Worm (Caenorhabditis elegans) whole organism, L2 larva: Measurements from ENCODE around the gene let-858.

Experiments
- C34F6.9 ChIP-seq: fragments of 150-350 bp; optimal IDR thresholded peaks from 2 replicates; lab custom pipeline; 2014; ENCODE audit warnings: missing biosample characterization, missing genetic modification characterization
- F13H6.1 ChIP-seq: sonication (generic microtip); optimal IDR thresholded peaks from 2 replicates; lab custom pipeline; 2016; ENCODE audit warnings: missing genetic modification characterization, missing compliant biosample characterization
- R02D3.7 ChIP-seq: fragments of 150-350 bp; optimal IDR thresholded peaks from 2 replicates; lab custom pipeline; 2014; ENCODE audit warnings: missing biosample characterization, missing genetic modification characterization
- Y55F3AM.14 ChIP-seq: fragments of 200-800 bp; sonication (Bioruptor generic); optimal IDR thresholded peaks from 2 replicates; lab custom pipeline; 2018; ENCODE audit warnings: mild to moderate bottlenecking, missing genetic modification characterization, missing compliant biosample characterization
- ZK546.5 ChIP-seq: sonication (generic microtip); optimal IDR thresholded peaks from 2 replicates; lab custom pipeline; 2017; ENCODE audit warnings: missing biosample characterization, missing genetic modification characterization
- alr-1 ChIP-seq: fragments of 150-350 bp; optimal IDR thresholded peaks from 2 replicates; lab custom pipeline; 2014; ENCODE audit warnings: missing biosample characterization, missing genetic modification characterization
- aly-2 ChIP-seq: fragments of 150-350 bp; optimal IDR thresholded peaks from 2 replicates; lab custom pipeline; 2014; ENCODE audit warnings: missing biosample characterization, missing genetic modification characterization
- ama-1 ChIP-seq: fragments of 150-350 bp; optimal IDR thresholded peaks from 2 replicates; lab custom pipeline; 2018; ENCODE audit warnings: inconsistent platforms
- ceh-16 ChIP-seq: fragments of 150-350 bp; optimal IDR thresholded peaks from 2 replicates; lab custom pipeline; 2014; ENCODE audit warnings: missing biosample characterization, missing genetic modification characterization
- ceh-82 ChIP-seq: fragments of 150-350 bp; optimal IDR thresholded peaks from 2 replicates; lab custom pipeline; 2014; ENCODE audit warnings: missing biosample characterization, missing genetic modification characterization
- crh-2 ChIP-seq: sonication (generic microtip); optimal IDR thresholded peaks from 2 replicates; lab custom pipeline; 2017; ENCODE audit warnings: missing biosample characterization, missing genetic modification characterization
- dmd-4 ChIP-seq: sonication (generic microtip); optimal IDR thresholded peaks from 2 replicates; lab custom pipeline; 2017; ENCODE audit warnings: missing biosample characterization, missing genetic modification characterization
- egl-27 ChIP-seq: sonication (generic microtip); optimal IDR thresholded peaks from 3 replicates; lab custom pipeline; 2017; ENCODE audit warnings: missing biosample characterization, missing genetic modification reagents, missing genetic modification characterization
- elt-1 ChIP-seq: fragments of 150-350 bp; optimal IDR thresholded peaks from 2 replicates; lab custom pipeline; 2014; ENCODE audit warnings: missing biosample characterization, missing genetic modification characterization
- fos-1 ChIP-seq: fragments of 150-350 bp; optimal IDR thresholded peaks from 2 replicates; lab custom pipeline; 2014; ENCODE audit warnings: missing biosample characterization, missing genetic modification characterization
- lin-13 ChIP-seq: fragments of 150-350 bp; optimal IDR thresholded peaks from 2 replicates; lab custom pipeline; 2014; ENCODE audit warnings: missing biosample characterization, missing genetic modification reagents, missing genetic modification characterization
- lin-39 ChIP-seq: fragments of 150-350 bp; optimal IDR thresholded peaks from 2 replicates; lab custom pipeline; 2014; ENCODE audit warnings: missing biosample characterization, missing genetic modification reagents, missing genetic modification characterization
- mab-5 ChIP-seq: fragments of 150-350 bp; optimal IDR thresholded peaks from 2 replicates; lab custom pipeline; 2014; ENCODE audit warnings: missing biosample characterization, missing genetic modification characterization
- mdl-1 ChIP-seq, 2 experiments: fragments of 150-350 bp in 1 of 2; sonication (generic microtip) in 1 of 2; optimal IDR thresholded peaks; 2 replicates each; lab custom pipeline; 2017; ENCODE audit warnings: missing biosample characterization in 2 of 2, missing genetic modification characterization in 2 of 2
- nhr-10 ChIP-seq: sonication (generic microtip); optimal IDR thresholded peaks from 2 replicates; lab custom pipeline; 2017; ENCODE audit warnings: missing biosample characterization, missing genetic modification characterization
- nhr-12 ChIP-seq: fragments of 150-350 bp; optimal IDR thresholded peaks from 2 replicates; lab custom pipeline; 2014; ENCODE audit warnings: missing biosample characterization, missing genetic modification characterization
- nhr-129 ChIP-seq: fragments of 150-350 bp; optimal IDR thresholded peaks from 2 replicates; lab custom pipeline; 2014; ENCODE audit warnings: missing biosample characterization, missing genetic modification characterization
- nhr-237 ChIP-seq: fragments of 150-350 bp; optimal IDR thresholded peaks from 2 replicates; lab custom pipeline; 2014; ENCODE audit warnings: missing biosample characterization, missing genetic modification characterization
- nhr-25 ChIP-seq: fragments of 150-350 bp; sonication (generic microtip); optimal IDR thresholded peaks from 3 replicates; lab custom pipeline; 2014; ENCODE audit warnings: missing biosample characterization, missing genetic modification characterization
- nhr-77 ChIP-seq: fragments of 150-350 bp; optimal IDR thresholded peaks from 2 replicates; lab custom pipeline; 2014; ENCODE audit warnings: missing biosample characterization, missing genetic modification characterization
- peb-1 ChIP-seq: fragments of 150-350 bp; optimal IDR thresholded peaks from 2 replicates; lab custom pipeline; 2014; ENCODE audit warnings: missing biosample characterization, missing genetic modification characterization
- sem-4 ChIP-seq: fragments of 150-350 bp; optimal IDR thresholded peaks from 2 replicates; lab custom pipeline; 2014; ENCODE audit warnings: missing biosample characterization, missing genetic modification reagents, missing genetic modification characterization
- skn-1 ChIP-seq: sonication (generic microtip); optimal IDR thresholded peaks from 2 replicates; lab custom pipeline; 2017; ENCODE audit warnings: missing biosample characterization, missing genetic modification characterization
- sma-3 ChIP-seq: sonication (generic microtip); optimal IDR thresholded peaks from 2 replicates; lab custom pipeline; 2016; ENCODE audit warnings: missing genetic modification reagents, missing genetic modification characterization, missing compliant biosample characterization
- sma-9 ChIP-seq, 2 experiments: fragments of 150-350 bp in 1 of 2; sonication (generic microtip) in 1 of 2; optimal IDR thresholded peaks; 2 replicates each; lab custom pipeline; 2014 to 2016; ENCODE audit warnings: missing genetic modification characterization in 2 of 2, mild to moderate bottlenecking in 1 of 2, missing biosample characterization in 1 of 2, missing compliant biosample characterization in 1 of 2, missing genetic modification reagents in 1 of 2, moderate library complexity in 1 of 2
- snpc-4 ChIP-seq: fragments of 150-350 bp; optimal IDR thresholded peaks from 2 replicates; lab custom pipeline; 2014; ENCODE audit warnings: missing biosample characterization, missing genetic modification characterization
- unc-55 ChIP-seq: fragments of 150-350 bp; sonication (generic microtip); optimal IDR thresholded peaks from 3 replicates; lab custom pipeline; 2014; ENCODE audit warnings: missing biosample characterization, missing genetic modification reagents, missing genetic modification characterization
- unc-62 ChIP-seq: fragments of 150-350 bp; optimal IDR thresholded peaks from 2 replicates; lab custom pipeline; 2014; ENCODE audit warnings: missing biosample characterization, missing genetic modification reagents, missing genetic modification characterization
- zag-1 ChIP-seq: fragments of 150-350 bp; optimal IDR thresholded peaks from 2 replicates; lab custom pipeline; 2014; ENCODE audit warnings: missing biosample characterization, missing genetic modification characterization
- ztf-1 ChIP-seq: fragments of 200-800 bp; sonication (Bioruptor generic); conservative IDR thresholded peaks from 2 replicates; pipeline ENCODE4 v1.3.6; 2022; ENCODE audit warnings: missing genetic modification characterization, missing compliant biosample characterization
- ztf-11 ChIP-seq: sonication (generic microtip); optimal IDR thresholded peaks from 2 replicates; lab custom pipeline; 2017; ENCODE audit warnings: missing biosample characterization, missing genetic modification characterization

Gene let-858

DNA sequence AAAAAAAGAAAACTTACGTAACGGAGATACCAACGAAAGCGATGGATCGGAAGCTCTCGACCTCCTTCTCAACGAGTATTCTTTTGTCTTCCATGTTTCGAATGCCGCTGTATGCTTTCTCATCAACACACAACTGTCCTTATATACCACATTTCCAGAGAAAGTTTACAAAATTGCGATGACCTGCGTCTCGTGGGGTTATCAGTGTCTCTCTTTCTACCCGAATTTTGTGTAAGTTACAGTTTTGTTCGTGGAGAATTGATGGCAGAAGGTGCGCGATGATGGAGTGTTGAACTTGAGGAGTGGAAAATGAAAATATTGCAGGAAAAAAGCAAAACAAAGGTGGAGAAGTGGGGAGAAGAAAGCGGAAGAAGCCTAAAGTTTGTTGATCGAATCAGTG, 8.5 kb upstream of the let-858 start, which contains the start of gene col-81:
Gene col-81, minus strand, starts transcription at position 101 of the 400 bp plus-strand sequence.
- TF ChIP-seq aly-2, result no peak
- no peak for TF ChIP-seq mdl-1 (tag; optimal IDR thresholded peaks at IDR 0.05; lab: Kevin White, UChicago)
- no peak for TF ChIP-seq ama-1 (lab: Kevin White, UChicago)
- TF ChIP-seq nhr-10 (tag; lab: Kevin White, UChicago), result no peak
- no peak for TF ChIP-seq C34F6.9 (tag; lab: Kevin White, UChicago)
- no peak for TF ChIP-seq sem-4 (tag; lab: Kevin White, UChicago)
- no peak for TF ChIP-seq ztf-11 (tag; lab: Kevin White, UChicago)
- no peak for TF ChIP-seq ceh-16
- TF ChIP-seq egl-27 (tag; lab: Kevin White, UChicago), result no peak
- TF ChIP-seq F13H6.1, result no peak
- TF ChIP-seq unc-62 (GFP tag; lab: Kevin White, UChicago), result no peak
- TF ChIP-seq ZK546.5 (tag; lab: Kevin White, UChicago), result no peak
- TF ChIP-seq nhr-77, result no peak
- no peak for TF ChIP-seq unc-55 (GFP tag; lab: Kevin White, UChicago)
- no peak for TF ChIP-seq lin-39 (tag; lab: Kevin White, UChicago)
- TF ChIP-seq nhr-237 (tag; lab: Kevin White, UChicago), result no peak
- no peak for TF ChIP-seq snpc-4 (tag; lab: Kevin White, UChicago)
- TF ChIP-seq nhr-12, result no peak
- TF ChIP-seq fos-1 (tag; lab: Kevin White, UChicago), result no peak
- TF ChIP-seq sma-9 (GFP tag; optimal IDR thresholded peaks at IDR 0.05; lab: Kevin White, UChicago), result no peak
- no peak for TF ChIP-seq sma-9 (tag; optimal IDR thresholded peaks at IDR 0.05; lab: Kevin White, UChicago)

DNA sequence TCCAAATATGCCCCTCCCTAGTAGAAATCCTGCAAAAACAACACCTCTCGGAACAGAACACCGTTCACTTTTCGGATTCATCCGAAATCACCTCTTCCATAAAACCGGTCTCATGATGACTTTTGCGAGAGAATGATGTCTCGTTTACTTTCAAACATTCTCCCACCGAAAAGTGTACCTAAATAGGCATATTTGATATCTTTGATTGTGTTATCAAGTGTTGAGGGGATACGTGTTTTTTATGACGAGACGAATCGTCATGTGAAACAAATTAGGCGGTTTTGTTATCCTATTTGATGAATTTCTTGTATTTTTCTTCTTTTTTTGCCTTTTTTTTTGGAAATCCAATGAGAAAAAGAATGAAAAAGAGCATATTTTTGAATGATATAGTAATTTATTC, 7.0 kb upstream of the let-858 start:
- no peak for TF ChIP-seq aly-2
- TF ChIP-seq nhr-25, result peak; percentile 73
- TF ChIP-seq nhr-12, result no peak
- TF ChIP-seq mdl-1 (tag; optimal IDR thresholded peaks at IDR 0.05; lab: Kevin White, UChicago), result no peak
- no peak for TF ChIP-seq zag-1 (tag; lab: Kevin White, UChicago)
- TF ChIP-seq ama-1 (lab: Kevin White, UChicago), result peak; percentile 51

DNA sequence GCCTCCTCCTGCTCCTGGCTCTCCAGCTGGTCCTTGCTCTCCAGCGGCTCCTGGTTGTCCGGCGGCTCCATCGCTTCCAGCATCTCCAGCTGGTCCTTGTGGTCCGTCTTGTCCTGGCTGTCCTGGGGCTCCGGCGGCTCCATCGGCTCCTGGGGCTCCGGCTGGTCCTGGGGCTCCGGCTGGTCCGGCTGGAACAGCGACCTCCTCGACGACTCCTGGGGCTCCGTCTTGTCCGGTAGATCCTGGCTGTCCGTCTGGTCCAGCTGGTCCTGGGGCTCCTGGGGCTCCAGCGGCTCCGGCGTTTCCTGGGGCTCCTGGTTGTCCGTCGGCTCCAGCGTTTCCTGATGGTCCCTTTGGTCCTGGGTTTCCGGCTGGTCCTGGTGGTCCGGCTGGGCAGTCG, 6.4 kb upstream of the let-858 start:
- TF ChIP-seq skn-1 (no peak), nhr-10 (tag; lab: Kevin White, UChicago) (no peak), nhr-129 (tag; lab: Kevin White, UChicago) (no peak), nhr-25 (no peak), lin-39 (tag; lab: Kevin White, UChicago) (no peak), R02D3.7 (no peak), ZK546.5 (tag; lab: Kevin White, UChicago) (no peak), unc-55 (GFP tag; lab: Kevin White, UChicago) (no peak), ztf-1 (GFP tag; lab: Robert Waterston, UW) (no peak), mdl-1 (tag; optimal IDR thresholded peaks at IDR 0.05; lab: Kevin White, UChicago) (no peak), sem-4 (tag; lab: Kevin White, UChicago) (no peak), F13H6.1 (no peak), sma-3 (no peak), alr-1 (tag; lab: Kevin White, UChicago) (no peak), nhr-77 (no peak), peb-1 (tag; lab: Kevin White, UChicago) (no peak)
- TF ChIP-seq, all 48 proteins: peak for 0

ce11 chrII:11016435-11016834, 5.7 kb upstream of the let-858 start:
- TF ChIP-seq sma-3 (no peak), elt-1 (tag; lab: Kevin White, UChicago) (no peak), mdl-1 (tag; optimal IDR thresholded peaks at IDR 0.05; lab: Kevin White, UChicago) (no peak), nhr-25 (no peak), ceh-82 (tag; lab: Kevin White, UChicago) (no peak)

- TF ChIP-seq mab-5 (tag; lab: Kevin White, UChicago) (no peak), lin-13 (GFP tag; lab: Kevin White, UChicago) (no peak), crh-2 (tag; lab: Kevin White, UChicago) (no peak), Y55F3AM.14 (no peak), F13H6.1 (no peak), unc-62 (GFP tag; lab: Kevin White, UChicago) (no peak), egl-27 (tag; lab: Kevin White, UChicago) (no peak), elt-1 (tag; lab: Kevin White, UChicago) (no peak), dmd-4 (tag; lab: Kevin White, UChicago) (no peak)
These were observed 5.5 kb upstream of the let-858 start, which contains the start of gene ram-2 for ce11 chrII:11016835-11016883. Gene ram-2, minus strand, starts transcription at chrII:11016881.
